Worm (Caenorhabditis elegans) whole organism, young adult: ENCODE results near the gene B0416.10.

Experiments used
- B0019.2 ChIP-seq: fragments of 200-800 bp; sonication (Bioruptor generic); conservative IDR thresholded peaks from 2 replicates; pipeline ENCODE4 v1.3.6; 2022; ENCODE audit warnings: missing genetic modification reagents, missing genetic modification characterization, missing compliant biosample characterization
- B0336.3 ChIP-seq: fragments of 200-800 bp; sonication (Bioruptor generic); IDR thresholded peaks from 2 replicates; pipeline ENCODE4 v1.3.6; 2022; ENCODE audit warnings: missing genetic modification characterization, missing compliant biosample characterization
- C06A6.2 ChIP-seq: fragments of 200-800 bp; sonication (Bioruptor generic); conservative IDR thresholded peaks from 2 replicates; pipeline ENCODE4 v1.3.6; 2022; ENCODE audit warnings: missing genetic modification characterization, missing compliant biosample characterization
- F10E7.11 ChIP-seq: sonication (generic microtip); optimal IDR thresholded peaks from 2 replicates; lab custom pipeline; 2017; ENCODE audit warnings: mild to moderate bottlenecking, missing genetic modification characterization, moderate library complexity, missing compliant biosample characterization
- F39B2.1 ChIP-seq: fragments of 200-800 bp; sonication (Bioruptor generic); IDR thresholded peaks from 2 replicates; pipeline ENCODE4 v1.3.6; 2022; ENCODE audit warnings: missing genetic modification reagents, missing genetic modification characterization, missing compliant biosample characterization
- K12H6.12 ChIP-seq: fragments of 200-800 bp; sonication (Bioruptor generic); optimal IDR thresholded peaks from 2 replicates; lab custom pipeline; 2018; ENCODE audit warnings: mild to moderate bottlenecking, missing genetic modification characterization, missing compliant biosample characterization
- Y56A3A.18 ChIP-seq: fragments of 200-800 bp; sonication (Bioruptor generic); IDR thresholded peaks from 2 replicates; pipeline ENCODE4 v1.3.6; 2022; ENCODE audit warnings: missing genetic modification reagents, missing genetic modification characterization, missing compliant biosample characterization
- aptf-3 ChIP-seq: fragments of 200-800 bp; sonication (Bioruptor generic); IDR thresholded peaks from 2 replicates; pipeline ENCODE4 v1.3.6; 2022; ENCODE audit warnings: missing genetic modification characterization, missing compliant biosample characterization
- attf-5 ChIP-seq: fragments of 200-800 bp; sonication (Bioruptor generic); optimal IDR thresholded peaks from 2 replicates; lab custom pipeline; 2018; ENCODE audit warnings: mild to moderate bottlenecking, missing genetic modification characterization, missing compliant biosample characterization
- ccch-3 ChIP-seq: fragments of 200-800 bp; sonication (Bioruptor generic); optimal IDR thresholded peaks from 2 replicates; lab custom pipeline; 2018; ENCODE audit warnings: mild to moderate bottlenecking, missing genetic modification characterization, missing compliant biosample characterization
- ceh-91 ChIP-seq: fragments of 200-800 bp; sonication (Bioruptor generic); IDR thresholded peaks from 2 replicates; pipeline ENCODE4 v1.3.6; 2022; ENCODE audit warnings: missing genetic modification reagents, missing genetic modification characterization, missing compliant biosample characterization
- dpff-1 ChIP-seq: sonication (generic microtip); optimal IDR thresholded peaks from 2 replicates; lab custom pipeline; 2017; ENCODE audit warnings: mild to moderate bottlenecking, missing genetic modification characterization, missing compliant biosample characterization
- efl-1 ChIP-seq: fragments of 150-350 bp; optimal IDR thresholded peaks from 2 replicates; lab custom pipeline; 2014; ENCODE audit warnings: missing biosample characterization, missing genetic modification reagents, missing genetic modification characterization
- egl-18 ChIP-seq: fragments of 200-800 bp; sonication (Bioruptor generic); IDR thresholded peaks from 2 replicates; pipeline ENCODE4 v1.3.6; 2022; ENCODE audit warnings: missing genetic modification reagents, missing genetic modification characterization, missing compliant biosample characterization
- ets-4 ChIP-seq: fragments of 200-800 bp; sonication (Bioruptor generic); optimal IDR thresholded peaks from 2 replicates; lab custom pipeline; 2018; ENCODE audit warnings: mild to moderate bottlenecking, missing genetic modification characterization, missing compliant biosample characterization
- him-1 ChIP-seq: sonication (generic microtip); optimal IDR thresholded peaks from 2 replicates; lab custom pipeline; 2016; ENCODE audit warnings: missing genotype, missing genetic modification reagents, missing genetic modification characterization, missing compliant biosample characterization
- hlh-12 ChIP-seq: sonication (generic microtip); optimal IDR thresholded peaks from 2 replicates; lab custom pipeline; 2016; ENCODE audit warnings: missing genetic modification characterization, missing compliant biosample characterization
- hmg-1.2 ChIP-seq: fragments of 200-800 bp; sonication (Bioruptor generic); IDR thresholded peaks from 2 replicates; pipeline ENCODE4 v1.3.6; 2022; ENCODE audit warnings: missing genetic modification reagents, missing genetic modification characterization, missing compliant biosample characterization
- hmg-20 ChIP-seq: fragments of 200-800 bp; sonication (Bioruptor generic); IDR thresholded peaks from 2 replicates; pipeline ENCODE4 v1.3.6; 2022; ENCODE audit warnings: missing genetic modification reagents, missing genetic modification characterization, missing compliant biosample characterization
- lin-26 ChIP-seq: fragments of 200-800 bp; sonication (Bioruptor generic); IDR thresholded peaks from 2 replicates; pipeline ENCODE4 v1.3.6; 2022; ENCODE audit warnings: missing genetic modification reagents, missing genetic modification characterization, missing compliant biosample characterization
- lin-40 ChIP-seq: sonication (generic microtip); optimal IDR thresholded peaks from 2 replicates; lab custom pipeline; 2016; ENCODE audit warnings: missing genetic modification characterization, mild to moderate bottlenecking, missing compliant biosample characterization, missing genotype, missing genetic modification reagents
- lin-54 ChIP-seq: fragments of 200-800 bp; sonication (Bioruptor generic); optimal IDR thresholded peaks from 2 replicates; lab custom pipeline; 2018; ENCODE audit warnings: mild to moderate bottlenecking, missing genetic modification characterization, missing compliant biosample characterization
- lsl-1 ChIP-seq: fragments of 200-800 bp; sonication (Bioruptor generic); optimal IDR thresholded peaks from 2 replicates; lab custom pipeline; 2018; ENCODE audit warnings: mild to moderate bottlenecking, missing genetic modification characterization, moderate library complexity, missing compliant biosample characterization
- madf-10 ChIP-seq: sonication (generic microtip); optimal IDR thresholded peaks from 2 replicates; lab custom pipeline; 2016; ENCODE audit warnings: mild to moderate bottlenecking, missing genetic modification characterization, missing compliant biosample characterization
- madf-3 ChIP-seq: fragments of 200-800 bp; sonication (Bioruptor generic); IDR thresholded peaks from 2 replicates; pipeline ENCODE4 v1.3.6; 2022; ENCODE audit warnings: missing genetic modification reagents, missing genetic modification characterization, missing compliant biosample characterization
- mes-4 ChIP-seq: sonication (generic microtip); optimal IDR thresholded peaks from 2 replicates; lab custom pipeline; 2016; ENCODE audit warnings: missing genotype, missing genetic modification characterization, missing compliant biosample characterization
- mxl-1 ChIP-seq: sonication (generic microtip); optimal IDR thresholded peaks from 2 replicates; lab custom pipeline; 2016; ENCODE audit warnings: missing genetic modification characterization, missing compliant biosample characterization
- nfya-1 ChIP-seq: sonication (generic microtip); optimal IDR thresholded peaks from 2 replicates; lab custom pipeline; 2017; ENCODE audit warnings: antibody characterized with exemption, missing compliant biosample characterization, missing genetic modification characterization, borderline replicate concordance; ENCODE audit not compliant: insufficient read depth
- nfyb-1 ChIP-seq: fragments of 200-800 bp; sonication (Bioruptor generic); IDR thresholded peaks from 2 replicates; pipeline ENCODE4 v1.3.6; 2022; ENCODE audit warnings: missing genetic modification reagents, missing genetic modification characterization, missing compliant biosample characterization
- nhr-80 ChIP-seq: sonication (generic microtip); optimal IDR thresholded peaks from 2 replicates; lab custom pipeline; 2016; ENCODE audit warnings: missing genetic modification characterization, missing compliant biosample characterization
- pha-4 ChIP-seq: fragments of 150-350 bp; sonication (generic microtip); optimal IDR thresholded peaks from 2 replicates; lab custom pipeline; 2014; ENCODE audit warnings: missing biosample characterization, missing genetic modification reagents, missing genetic modification characterization
- rcor-1 ChIP-seq: fragments of 200-800 bp; sonication (Bioruptor generic); IDR thresholded peaks from 2 replicates; pipeline ENCODE4 v1.3.6; 2022; ENCODE audit warnings: missing genetic modification reagents, missing genetic modification characterization, missing compliant biosample characterization
- rec-8 ChIP-seq, 2 experiments: sonication (generic microtip); optimal IDR thresholded peaks; 2 replicates each; lab custom pipeline; 2016; ENCODE audit warnings: mild to moderate bottlenecking in 2 of 2, missing genetic modification characterization in 2 of 2, missing genetic modification reagents in 2 of 2, missing genotype in 2 of 2, missing biosample characterization in 1 of 2, missing compliant biosample characterization in 1 of 2, moderate library complexity in 1 of 2
- repo-1 ChIP-seq: sonication (generic microtip); optimal IDR thresholded peaks from 2 replicates; lab custom pipeline; 2017; ENCODE audit warnings: mild to moderate bottlenecking, missing genetic modification characterization, missing compliant biosample characterization
- snpc-1.1 ChIP-seq: sonication (generic microtip); optimal IDR thresholded peaks from 2 replicates; lab custom pipeline; 2017; ENCODE audit warnings: missing genetic modification characterization, mild to moderate bottlenecking, missing compliant biosample characterization, antibody characterized with exemption, moderate library complexity, missing genotype, missing genetic modification reagents; ENCODE audit not compliant: insufficient read depth
- snpc-3.4 ChIP-seq: sonication (generic microtip); optimal IDR thresholded peaks from 2 replicates; lab custom pipeline; 2017; ENCODE audit warnings: missing genetic modification characterization, mild to moderate bottlenecking, missing compliant biosample characterization, antibody characterized with exemption, moderate library complexity, missing genotype, missing genetic modification reagents
- sptf-2 ChIP-seq: fragments of 200-800 bp; sonication (Bioruptor generic); optimal IDR thresholded peaks from 2 replicates; lab custom pipeline; 2018; ENCODE audit warnings: mild to moderate bottlenecking, missing genetic modification characterization, missing compliant biosample characterization
- unc-130 ChIP-seq: sonication (generic microtip); optimal IDR thresholded peaks from 2 replicates; lab custom pipeline; 2016; ENCODE audit warnings: missing genetic modification reagents, missing genetic modification characterization, missing compliant biosample characterization
- zim-3 ChIP-seq: sonication (generic microtip); optimal IDR thresholded peaks from 2 replicates; lab custom pipeline; 2017; ENCODE audit warnings: mild to moderate bottlenecking, missing genetic modification characterization, moderate library complexity, missing compliant biosample characterization
- ztf-18 ChIP-seq: sonication (generic microtip); optimal IDR thresholded peaks from 2 replicates; lab custom pipeline; 2016; ENCODE audit warnings: missing genotype, mild to moderate bottlenecking, missing genetic modification characterization, missing compliant biosample characterization
- ztf-22 ChIP-seq: fragments of 200-800 bp; sonication (Bioruptor generic); optimal IDR thresholded peaks from 2 replicates; lab custom pipeline; 2018; ENCODE audit warnings: mild to moderate bottlenecking, missing genetic modification characterization, moderate library complexity, missing compliant biosample characterization
- ztf-26 ChIP-seq: sonication (generic microtip); optimal IDR thresholded peaks from 2 replicates; lab custom pipeline; 2017; ENCODE audit warnings: missing genetic modification characterization, missing compliant biosample characterization
- ztf-28 ChIP-seq: fragments of 200-800 bp; sonication (Bioruptor generic); IDR thresholded peaks from 2 replicates; pipeline ENCODE4 v1.3.6; 2022; ENCODE audit warnings: missing genetic modification reagents, missing genetic modification characterization, missing compliant biosample characterization

Gene B0416.10

DNA sequence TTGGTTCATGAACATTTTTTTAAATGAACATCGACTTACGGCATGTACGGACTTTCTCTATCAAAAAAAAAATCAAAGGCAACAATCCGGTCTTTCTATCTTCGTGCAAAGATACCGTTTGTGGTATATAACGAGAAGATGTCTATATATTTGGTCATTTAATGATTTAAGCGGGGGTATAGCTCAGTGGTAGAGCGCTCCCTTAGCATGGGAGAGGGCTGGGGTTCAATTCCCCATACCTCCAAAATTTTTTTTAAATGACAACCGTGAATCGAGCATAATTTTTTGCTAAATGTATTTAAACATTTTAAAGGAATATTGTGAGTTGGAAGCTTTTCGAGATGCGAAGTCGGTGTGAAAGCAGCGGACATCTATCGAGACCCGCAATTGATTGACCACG is 35.8 kb downstream of the B0416.10 start (continued):
- TF ChIP-seq lin-26 = peak; percentile 93
- TF ChIP-seq ccch-3 (GFP tag; lab: Kevin White, UChicago) = no peak
- TF ChIP-seq repo-1 (tag; lab: Kevin White, UChicago) = no peak
- peak; percentile 77 for TF ChIP-seq Y56A3A.18 (GFP tag; lab: Robert Waterston, UW)
- TF ChIP-seq unc-130 (GFP tag; lab: Kevin White, UChicago) = no peak
- TF ChIP-seq efl-1 (GFP tag; lab: Kevin White, UChicago) = peak; percentile 3
- TF ChIP-seq lin-40 (tag; lab: Kevin White, UChicago) = no peak
- 0 out of 2 replicates have a peak, but pooled peaks have one; percentile 41 for TF ChIP-seq hmg-20 (GFP tag; lab: Robert Waterston, UW)
- no peak for TF ChIP-seq lsl-1 (GFP tag; lab: Kevin White, UChicago)
- TF ChIP-seq C06A6.2 (GFP tag; lab: Robert Waterston, UW) = no peak
- no peak for TF ChIP-seq lin-54 (GFP tag; lab: Kevin White, UChicago)
- TF ChIP-seq K12H6.12 (tag; lab: Kevin White, UChicago) = no peak
- TF ChIP-seq mes-4 (tag; lab: Kevin White, UChicago) = peak; percentile 74
- no peak for TF ChIP-seq pha-4 (tag; lab: Kevin White, UChicago)
- TF ChIP-seq him-1 (tag; lab: Kevin White, UChicago) = peak; percentile 86
- TF ChIP-seq nhr-80 (tag; lab: Kevin White, UChicago) = peak; percentile 6
- TF ChIP-seq attf-5 (GFP tag; lab: Kevin White, UChicago) = peak; percentile 50
- no peak for TF ChIP-seq B0336.3 (GFP tag; lab: Robert Waterston, UW)
- peak; percentile 15; the same call in 1 of the 2 replicates for TF ChIP-seq nfyb-1 (GFP tag; lab: Robert Waterston, UW)
- peak; percentile 16 for TF ChIP-seq sptf-2
- no peak for TF ChIP-seq dpff-1 (tag; lab: Kevin White, UChicago)
- peak; percentile 24 for TF ChIP-seq madf-10 (tag; lab: Kevin White, UChicago)
- TF ChIP-seq hlh-12 (tag; lab: Kevin White, UChicago) = no peak
- TF ChIP-seq ets-4 (GFP tag; lab: Kevin White, UChicago) = no peak
- TF ChIP-seq ztf-22 (GFP tag; lab: Kevin White, UChicago) = no peak
- no peak for TF ChIP-seq nfya-1 (tag; lab: Kevin White, UChicago)
- TF ChIP-seq aptf-3 (GFP tag; lab: Robert Waterston, UW) = no peak
- peak; percentile 35 to 63 for TF ChIP-seq rec-8 (tag; optimal IDR thresholded peaks at IDR 0.05; lab: Kevin White, UChicago)
- peak; percentile 44 for TF ChIP-seq snpc-1.1 (tag; lab: Kevin White, UChicago)
- no peak for TF ChIP-seq zim-3 (tag; lab: Kevin White, UChicago)
- no peak for TF ChIP-seq F39B2.1 (GFP tag; lab: Robert Waterston, UW)
- TF ChIP-seq F10E7.11 (tag; lab: Kevin White, UChicago) = no peak
- TF ChIP-seq B0019.2 = no peak
- TF ChIP-seq rcor-1 (GFP tag; lab: Robert Waterston, UW) = peak; percentile 20; the same call in 1 of the 2 replicates
- TF ChIP-seq madf-3 (GFP tag; lab: Robert Waterston, UW) = no peak
- no peak for TF ChIP-seq ceh-91 (GFP tag; lab: Robert Waterston, UW)
- peak; percentile 57 for TF ChIP-seq mxl-1
- TF ChIP-seq ztf-26 (tag; lab: Kevin White, UChicago) = no peak
- TF ChIP-seq hmg-1.2 = no peak
- peak; percentile 58 for TF ChIP-seq snpc-3.4 (tag; lab: Kevin White, UChicago)
- peak; percentile 61 for TF ChIP-seq ztf-18 (tag; lab: Kevin White, UChicago)
- no peak for TF ChIP-seq egl-18 (GFP tag; lab: Robert Waterston, UW)
- no peak for TF ChIP-seq ztf-28 (GFP tag; lab: Robert Waterston, UW)
